Fruit fly (Drosophila melanogaster) whole organism, prepupa: Measurements from ENCODE around the gene CG13024.

Experiments
- CG11902 ChIP-seq: fragments of 200-800 bp; sonication (Bioruptor generic); optimal IDR thresholded peaks from 3 replicates; lab custom pipeline; 2016; ENCODE audit warnings: missing biosample characterization, missing genetic modification characterization
- CG32006 ChIP-seq: fragments of 200-800 bp; sonication (Bioruptor generic); optimal IDR thresholded peaks from 3 replicates; lab custom pipeline; 2017; ENCODE audit warnings: missing biosample characterization, mild to moderate bottlenecking, missing genetic modification characterization
- Hr38 ChIP-seq: sonication (Bioruptor generic); optimal IDR thresholded peaks from 2 replicates; lab custom pipeline; 2016; ENCODE audit warnings: missing biosample characterization, missing genetic modification characterization
- Hr4 ChIP-seq: fragments of 200-800 bp; sonication (Bioruptor generic); optimal IDR thresholded peaks from 3 replicates; lab custom pipeline; 2016; ENCODE audit warnings: missing biosample characterization, missing genetic modification characterization
- Lpt ChIP-seq: fragments of 200-800 bp; sonication (Bioruptor generic); optimal IDR thresholded peaks from 3 replicates; lab custom pipeline; 2016; ENCODE audit warnings: missing biosample characterization, missing genetic modification characterization
- Met ChIP-seq: fragments of 200-800 bp; sonication (Bioruptor generic); optimal IDR thresholded peaks from 3 replicates; lab custom pipeline; 2016; ENCODE audit warnings: missing biosample characterization, missing genetic modification characterization
- dac ChIP-seq: fragments of 200-800 bp; sonication (Bioruptor generic); optimal IDR thresholded peaks from 2 replicates; lab custom pipeline; 2017; ENCODE audit warnings: missing biosample characterization, mild to moderate bottlenecking, missing genetic modification characterization
- esn ChIP-seq: fragments of 200-800 bp; sonication (Bioruptor generic); optimal IDR thresholded peaks from 2 replicates; lab custom pipeline; 2016; ENCODE audit warnings: missing biosample characterization, mild to moderate bottlenecking, missing genetic modification characterization, moderate library complexity
- fd85E ChIP-seq: fragments of 200-800 bp; sonication (Bioruptor generic); optimal IDR thresholded peaks from 3 replicates; lab custom pipeline; 2016; ENCODE audit warnings: missing biosample characterization, missing genetic modification characterization
- lz ChIP-seq: fragments of 200-800 bp; sonication (Bioruptor generic); optimal IDR thresholded peaks from 3 replicates; lab custom pipeline; 2016; ENCODE audit warnings: missing biosample characterization, missing genetic modification characterization
- topi ChIP-seq: fragments of 200-800 bp; sonication (Bioruptor generic); optimal IDR thresholded peaks from 3 replicates; lab custom pipeline; 2016; ENCODE audit warnings: missing biosample characterization, missing genetic modification characterization

dm6 chr3L:16872487-16872955, 43.6 kb upstream of the CG13024 start:
- TF ChIP-seq Hr38 (GFP tag; lab: Kevin White, UChicago): no peak
- peak; percentile 87 for TF ChIP-seq Lpt (GFP tag; lab: Kevin White, UChicago)
- TF ChIP-seq esn (GFP tag; lab: Kevin White, UChicago): peak; percentile 68
- TF ChIP-seq fd85E (GFP tag; lab: Kevin White, UChicago): no peak
- TF ChIP-seq lz (GFP tag; lab: Kevin White, UChicago): peak; percentile 36
- peak; percentile 54 for TF ChIP-seq CG11902
- peak; percentile 73 for TF ChIP-seq dac (GFP tag; lab: Kevin White, UChicago)
- TF ChIP-seq topi (GFP tag; lab: Kevin White, UChicago): peak; percentile 18
- peak; percentile 57 for TF ChIP-seq Met (GFP tag; lab: Kevin White, UChicago)
- TF ChIP-seq Hr4 (GFP tag; lab: Kevin White, UChicago): peak; percentile 95
- peak; percentile 95 for TF ChIP-seq CG32006 (GFP tag; lab: Kevin White, UChicago)
